Worm (Caenorhabditis elegans) whole organism, midembryonic: Measurements from ENCODE around the gene rec-8.

Experiments used
- T22C8.4 ChIP-seq: fragments of 200-800 bp; sonication (Bioruptor generic); IDR thresholded peaks from 2 replicates; pipeline ENCODE4 v1.3.6; 2022; ENCODE audit warnings: missing genetic modification characterization, missing compliant biosample characterization
- cog-1 ChIP-seq: sonication (generic microtip); optimal IDR thresholded peaks from 2 replicates; lab custom pipeline; 2016; ENCODE audit warnings: missing genetic modification characterization, missing compliant biosample characterization
- flt-1 ChIP-seq: fragments of 200-800 bp; sonication (Bioruptor generic); IDR thresholded peaks from 2 replicates; pipeline ENCODE4 v1.3.6; 2022; ENCODE audit warnings: missing genetic modification characterization, missing compliant biosample characterization
- klf-2 ChIP-seq: fragments of 200-800 bp; sonication (Bioruptor generic); conservative IDR thresholded peaks from 2 replicates; pipeline ENCODE4 v1.3.6; 2022; ENCODE audit warnings: missing genetic modification reagents, missing genetic modification characterization, missing compliant biosample characterization
- med-1 ChIP-seq: sonication (generic microtip); optimal IDR thresholded peaks from 2 replicates; lab custom pipeline; 2017; ENCODE audit warnings: missing genetic modification characterization, mild to moderate bottlenecking, missing compliant biosample characterization, antibody characterized with exemption, missing genetic modification reagents; ENCODE audit not compliant: insufficient read depth
- ref-1 ChIP-seq: fragments of 200-800 bp; sonication (Bioruptor generic); conservative IDR thresholded peaks from 2 replicates; pipeline ENCODE4 v1.3.6; 2022; ENCODE audit warnings: missing genetic modification reagents, missing genetic modification characterization, missing compliant biosample characterization
- tab-1 ChIP-seq: fragments of 200-800 bp; sonication (Bioruptor generic); IDR thresholded peaks from 2 replicates; pipeline ENCODE4 v1.3.6; 2022; ENCODE audit warnings: missing genetic modification characterization, missing compliant biosample characterization
- ztf-29 ChIP-seq: fragments of 200-800 bp; sonication (Bioruptor generic); IDR thresholded peaks from 2 replicates; pipeline ENCODE4 v1.3.6; 2022; ENCODE audit warnings: missing genetic modification reagents, missing genetic modification characterization, missing compliant biosample characterization

DNA sequence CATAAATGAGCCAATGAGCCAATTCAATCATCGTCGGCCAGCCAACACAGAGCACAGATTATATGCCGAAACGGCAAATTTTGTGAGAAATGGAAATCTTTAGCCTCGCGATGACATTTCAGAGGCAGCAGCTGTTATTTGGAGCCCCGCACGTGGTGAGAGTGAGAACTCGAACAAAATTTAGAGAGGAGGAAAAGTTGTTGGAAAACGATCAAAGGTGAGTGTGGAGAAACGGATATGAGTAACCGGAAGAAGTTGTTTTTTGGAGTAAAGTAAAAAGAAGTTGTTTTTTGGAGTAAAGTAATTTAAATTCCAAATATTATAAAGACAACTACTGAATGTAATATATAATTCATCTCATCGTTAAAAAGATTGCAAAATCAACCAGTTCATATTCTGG is 45.7 kb upstream of the rec-8 start, which contains the start of gene Y62E10A.13:
- TF ChIP-seq klf-2 (GFP tag; lab: Robert Waterston, UW) (no peak), tab-1 (GFP tag; lab: Robert Waterston, UW) (no peak), ztf-29 (GFP tag; lab: Robert Waterston, UW) (no peak), med-1 (GFP tag; lab: Kevin White, UChicago) (no peak), ref-1 (no peak), flt-1 (no peak), T22C8.4 (GFP tag; lab: Robert Waterston, UW) (no peak), cog-1 (tag; lab: Kevin White, UChicago) (no peak)
